Fruit fly (Drosophila melanogaster): ENCODE measurements around the gene kirre.

kirre gene

DNA sequence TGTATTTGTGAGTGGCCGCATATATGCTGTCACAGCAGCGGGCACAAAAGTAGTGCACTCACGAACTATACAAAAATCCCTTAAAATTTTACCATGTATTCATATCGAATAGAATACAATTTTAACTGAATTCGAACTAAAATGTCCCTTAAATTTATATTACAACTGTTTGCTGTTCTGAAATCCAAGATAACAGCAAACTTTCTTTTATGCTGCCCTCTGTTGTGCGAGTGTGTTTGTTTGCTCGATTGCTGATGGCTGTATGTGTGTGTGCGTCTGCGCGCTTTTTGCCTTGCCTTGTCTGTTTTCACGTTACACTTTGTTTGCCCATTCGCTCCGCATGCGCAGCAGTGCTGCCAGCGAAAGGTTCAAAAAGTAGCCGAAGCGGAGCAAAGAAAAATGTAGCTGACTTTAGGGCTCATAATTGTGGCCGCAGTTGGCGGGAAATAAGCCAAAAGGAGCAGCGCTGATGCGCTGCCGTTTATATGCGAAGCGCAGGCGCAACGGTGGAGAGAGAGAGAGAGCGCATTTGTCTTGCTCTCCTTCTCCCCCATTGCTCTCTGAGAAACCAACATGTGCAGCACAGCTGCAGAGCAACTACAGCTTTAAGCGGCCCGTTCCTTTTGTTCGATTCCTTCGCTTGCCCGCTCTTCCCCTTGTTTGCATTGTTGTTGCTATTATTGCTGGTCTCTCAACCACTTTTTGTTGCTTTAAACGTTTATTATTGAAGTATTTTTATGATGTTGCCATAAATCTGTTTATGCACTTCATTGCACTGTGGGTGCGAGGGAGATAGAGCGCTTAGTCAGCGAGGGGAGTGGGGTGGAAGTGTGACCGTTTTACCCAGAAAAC is 422.4 kb downstream of the kirre start (continued):
- TF ChIP-seq cyc (GFP tag; optimal IDR thresholded peaks at IDR 0.05) (peak; percentile 94), CG8319 (GFP tag; optimal IDR thresholded peaks at IDR 0.05) (peak; percentile 89), CG10631 (GFP tag; optimal IDR thresholded peaks at IDR 0.05) (peak; percentile 94), pdm3 (GFP tag; optimal IDR thresholded peaks at IDR 0.05) (peak; percentile 92), achi (GFP tag; optimal IDR thresholded peaks at IDR 0.05) (peak; percentile 94), Hr38 (GFP tag; optimal IDR thresholded peaks at IDR 0.05) (no peak), CG11762 (GFP tag; optimal IDR thresholded peaks at IDR 0.05; ENCODE audit: insufficient read depth) (peak; percentile 91), CG7368 (GFP tag; optimal IDR thresholded peaks at IDR 0.05) (peak; percentile 88), CG11294 (GFP tag; IDR thresholded peaks at IDR 0.05) (peak; percentile 85), Sox102F (GFP tag; optimal IDR thresholded peaks at IDR 0.05) (peak; percentile 87), CG11902 (GFP tag; optimal IDR thresholded peaks at IDR 0.05) (peak; percentile 88), topi (GFP tag; optimal IDR thresholded peaks at IDR 0.05) (peak; percentile 94), eg (GFP tag; IDR thresholded peaks at IDR 0.05) (peak; percentile 95), Met (GFP tag; optimal IDR thresholded peaks at IDR 0.05) (peak; percentile 94), CG3032 (tag; optimal IDR thresholded peaks at IDR 0.05) (peak; percentile 88), CG6854 (GFP tag; optimal IDR thresholded peaks at IDR 0.05) (peak; percentile 72), CG6808 (GFP tag; optimal IDR thresholded peaks at IDR 0.05) (peak; percentile 84), dac (GFP tag; optimal IDR thresholded peaks at IDR 0.05) (peak; percentile 84), acj6 (GFP tag; optimal IDR thresholded peaks at IDR 0.05) (peak; percentile 91), CG4318 (GFP tag; optimal IDR thresholded peaks at IDR 0.05) (peak; percentile 92), CG6163 (GFP tag; IDR thresholded peaks at IDR 0.05) (peak; percentile 92; the same call in 2 of the 3 replicates), Eip78C (GFP tag) (peak; percentile 98), dsx (GFP tag; optimal IDR thresholded peaks at IDR 0.05; ENCODE audit: poor library complexity, severe bottlenecking) (peak; percentile 85), CG6276 (GFP tag; optimal IDR thresholded peaks at IDR 0.05) (peak; percentile 87), net (GFP tag; optimal IDR thresholded peaks at IDR 0.05) (peak; percentile 89), Smox (GFP tag; optimal IDR thresholded peaks at IDR 0.05) (peak; percentile 92), Blimp-1 (GFP tag; optimal IDR thresholded peaks at IDR 0.05) (peak; percentile 67), Eip75B (GFP tag; optimal IDR thresholded peaks at IDR 0.05) (peak; percentile 92), fd85E (GFP tag; optimal IDR thresholded peaks at IDR 0.05) (peak; percentile 57), CG3919 (GFP tag; optimal IDR thresholded peaks at IDR 0.05) (peak; percentile 94), CG31627 (GFP tag; optimal IDR thresholded peaks at IDR 0.05) (peak; percentile 93), Eip93F (GFP tag; optimal IDR thresholded peaks at IDR 0.05) (peak; percentile 71), fkh (GFP tag; optimal IDR thresholded peaks at IDR 0.05) (peak; percentile 92), Sox15 (GFP tag; optimal IDR thresholded peaks at IDR 0.05) (peak; percentile 90), CG10669 (GFP tag; optimal IDR thresholded peaks at IDR 0.05) (peak; percentile 92), ss (GFP tag; optimal IDR thresholded peaks at IDR 0.05) (peak; percentile 66 to 82), CG15336 (GFP tag; IDR thresholded peaks at IDR 0.05) (peak; percentile 95), Ets21C (GFP tag; optimal IDR thresholded peaks at IDR 0.05) (peak; percentile 86)

DNA sequence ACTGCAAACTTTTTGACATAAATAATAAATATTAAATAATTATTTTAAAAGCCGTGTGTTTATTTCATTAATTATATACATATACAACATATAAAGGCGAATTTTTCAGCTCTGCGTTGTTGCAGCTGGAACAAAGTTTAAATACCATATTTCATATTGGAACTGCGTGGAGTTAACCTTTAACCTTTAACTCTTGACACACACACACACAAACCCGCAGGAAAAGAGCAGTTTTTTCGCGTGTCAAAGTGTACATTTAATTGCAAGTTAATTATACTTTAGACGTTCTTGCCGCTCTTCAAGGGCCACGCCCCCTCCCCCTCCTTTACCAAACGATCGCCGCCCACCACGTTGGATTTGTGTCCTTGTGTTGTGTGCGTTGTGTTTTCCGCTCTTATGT is 432.0 kb downstream of the kirre start:
- TF ChIP-seq svp (GFP tag) (no peak), Eip78C (GFP tag) (peak; percentile 53)

All from whole organism, prepupa.